2 fruit fly cellular contexts compared by ENCODE assay signal in genomic region chr3L:14166271-14166670, dm6.
TF ChIP-seq lines count a peak whose summit lies in the region.

No protein-coding gene starts in this region.

- TF ChIP-seq CTCF in whole organism, embryonic (GFP tag; optimal IDR thresholded peaks at IDR 0.05; lab: Kevin White, UChicago): no peak

TF ChIP-seq in whole organism, embryonic, 481 proteins besides CTCF, POLR2A, EP300 and RAD21 (continues in another document):
- TF ChIP-seq Tbp (GFP tag; optimal IDR thresholded peaks at IDR 0.05; lab: Kevin White, UChicago) (no peak), Doc2 (GFP tag; IDR thresholded peaks at IDR 0.05; lab: Robert Waterston, UW) (no peak), otp (GFP tag; IDR thresholded peaks at IDR 0.05; lab: Robert Waterston, UW) (no peak), unpg (GFP tag; optimal IDR thresholded peaks at IDR 0.05; lab: Kevin White, UChicago) (no peak), CG3838 (GFP tag; optimal IDR thresholded peaks at IDR 0.05; lab: Kevin White, UChicago) (no peak), CG17328 (GFP tag; IDR thresholded peaks at IDR 0.05; lab: Robert Waterston, UW) (peak; percentile 68), CG10565 (GFP tag; optimal IDR thresholded peaks at IDR 0.05; lab: Kevin White, UChicago) (no peak), CG17912 (GFP tag; optimal IDR thresholded peaks at IDR 0.05; lab: Kevin White, UChicago) (no peak), disco-r (GFP tag; optimal IDR thresholded peaks at IDR 0.05; lab: Kevin White, UChicago) (no peak), ash1 (GFP tag; optimal IDR thresholded peaks at IDR 0.05; lab: Kevin White, UChicago) (no peak), CG4424 (GFP tag; optimal IDR thresholded peaks at IDR 0.05; lab: Kevin White, UChicago) (peak; percentile 34), CG12104 (GFP tag; optimal IDR thresholded peaks at IDR 0.05; lab: Kevin White, UChicago) (no peak), HLH4C (GFP tag; IDR thresholded peaks at IDR 0.05; lab: Robert Waterston, UW; ENCODE audit: partially characterized antibody) (peak; percentile 48; the same call in 1 of the 3 replicates), oc (tag; optimal IDR thresholded peaks at IDR 0.05; lab: Kevin White, UChicago) (no peak), pho (GFP tag; optimal IDR thresholded peaks at IDR 0.05; lab: Kevin White, UChicago) (no peak), bcd (GFP tag; optimal IDR thresholded peaks at IDR 0.05; lab: Kevin White, UChicago) (no peak), pzg (GFP tag; optimal IDR thresholded peaks at IDR 0.05; lab: Kevin White, UChicago) (no peak), Mrtf (GFP tag; IDR thresholded peaks at IDR 0.05; lab: Robert Waterston, UW) (no peak), CG11695 (GFP tag; IDR thresholded peaks at IDR 0.05; lab: Robert Waterston, UW) (no peak), mld (GFP tag; IDR thresholded peaks at IDR 0.05; lab: Robert Waterston, UW; ENCODE audit: partially characterized antibody) (no peak), Kr (GFP tag; optimal IDR thresholded peaks at IDR 0.05; lab: Kevin White, UChicago) (no peak), CG34376 (GFP tag; optimal IDR thresholded peaks at IDR 0.05; lab: Kevin White, UChicago) (no peak), inv (GFP tag; IDR thresholded peaks at IDR 0.05; lab: Robert Waterston, UW; ENCODE audit: partially characterized antibody) (no peak), CG16779 (GFP tag; IDR thresholded peaks at IDR 0.05; lab: Robert Waterston, UW) (no peak), CG12942 (GFP tag; optimal IDR thresholded peaks at IDR 0.05; lab: Kevin White, UChicago) (no peak), CG2678 (tag; optimal IDR thresholded peaks at IDR 0.05; lab: Kevin White, UChicago) (peak; percentile 43), HmgD (GFP tag; optimal IDR thresholded peaks at IDR 0.05; lab: Kevin White, UChicago) (no peak), CHES-1-like (GFP tag; optimal IDR thresholded peaks at IDR 0.05; lab: Kevin White, UChicago) (no peak), aop (GFP tag; IDR thresholded peaks at IDR 0.05; lab: Robert Waterston, UW) (no peak), usp (GFP tag; optimal IDR thresholded peaks at IDR 0.05; lab: Kevin White, UChicago) (no peak), CG7745 (tag; optimal IDR thresholded peaks at IDR 0.05; lab: Kevin White, UChicago) (no peak), Usf (GFP tag; optimal IDR thresholded peaks at IDR 0.05; lab: Kevin White, UChicago) (no peak), ap (GFP tag; IDR thresholded peaks at IDR 0.05; lab: Robert Waterston, UW) (no peak), CG17802 (tag; optimal IDR thresholded peaks at IDR 0.05; lab: Kevin White, UChicago) (no peak), CG31441 (GFP tag; IDR thresholded peaks at IDR 0.05; lab: Robert Waterston, UW) (peak; percentile 29; the same call in 1 of the 2 replicates), CG8944 (GFP tag; optimal IDR thresholded peaks at IDR 0.05; lab: Kevin White, UChicago) (no peak), CG3281 (GFP tag; optimal IDR thresholded peaks at IDR 0.05; lab: Kevin White, UChicago) (no peak), CG2875 (GFP tag; optimal IDR thresholded peaks at IDR 0.05; lab: Kevin White, UChicago) (peak; percentile 42), Atf3 (GFP tag; optimal IDR thresholded peaks at IDR 0.05; lab: Kevin White, UChicago) (no peak), stwl (tag; optimal IDR thresholded peaks at IDR 0.05; lab: Kevin White, UChicago) (no peak), CG9215 (GFP tag; IDR thresholded peaks at IDR 0.05; lab: Robert Waterston, UW) (no peak), sens (GFP tag; lab: Kevin White, UChicago) (peak; percentile 90), Hand (GFP tag; optimal IDR thresholded peaks at IDR 0.05; lab: Kevin White, UChicago) (no peak), CG13296 (GFP tag; optimal IDR thresholded peaks at IDR 0.05; lab: Kevin White, UChicago) (no peak), CG43689 (GFP tag; IDR thresholded peaks at IDR 0.05; lab: Robert Waterston, UW) (no peak), CG10543 (GFP tag; optimal IDR thresholded peaks at IDR 0.05; lab: Kevin White, UChicago) (no peak), CG17186 (GFP tag; optimal IDR thresholded peaks at IDR 0.05; lab: Kevin White, UChicago) (no peak), slou (GFP tag; optimal IDR thresholded peaks at IDR 0.05; lab: Kevin White, UChicago) (no peak)

TF ChIP-seq in whole organism, prepupa, 60 proteins besides CTCF, POLR2A, EP300 and RAD21:
- no peak for TF ChIP-seq topi (GFP tag; optimal IDR thresholded peaks at IDR 0.05; lab: Kevin White, UChicago)
- no peak for TF ChIP-seq Ets21C (GFP tag; optimal IDR thresholded peaks at IDR 0.05; lab: Kevin White, UChicago)
- TF ChIP-seq achi (GFP tag; optimal IDR thresholded peaks at IDR 0.05; lab: Kevin White, UChicago): no peak
- peak; percentile 22 for TF ChIP-seq svp (GFP tag; lab: Kevin White, UChicago)
- TF ChIP-seq CG6163 (GFP tag; IDR thresholded peaks at IDR 0.05; lab: Robert Waterston, UW): 0 out of 3 replicates have a peak, but pooled peaks have one; percentile 23
- no peak for TF ChIP-seq CG6854 (GFP tag; optimal IDR thresholded peaks at IDR 0.05; lab: Kevin White, UChicago)

Comparison
In these comparisons a context has a peak if more than half of its experiments do, and no peak if none do; other contexts are left out.
1. Of the 7 proteins assayed by ChIP-seq in both whole organism, embryonic and whole organism, prepupa: peak only in whole organism, embryonic: Blimp-1 and Sox102F; only in whole organism, prepupa: none; in both: none; in neither: 5.